Fruit fly (Drosophila melanogaster) whole organism, embryonic: ENCODE data around the gene CG6870.

Source experiments
- Antp ChIP-seq: fragments of 200-800 bp; sonication (Bioruptor generic); optimal IDR thresholded peaks from 3 replicates; lab custom pipeline; 2016; ENCODE audit warnings: missing biosample characterization, missing genetic modification characterization
- Blimp-1 ChIP-seq: fragments of 200-800 bp; sonication (Bioruptor generic); optimal IDR thresholded peaks from 3 replicates; lab custom pipeline; 2018; ENCODE audit warnings: missing biosample characterization, missing genetic modification characterization, mild to moderate bottlenecking, moderate library complexity, missing genetic modification reagents
- CG1024 ChIP-seq: fragments of 200-800 bp; sonication (Bioruptor generic); IDR thresholded peaks from 2 replicates; pipeline ENCODE4 v1.3.6; 2022; ENCODE audit warnings: missing biosample characterization, missing genetic modification characterization
- CG11504 ChIP-seq: fragments of 200-800 bp; sonication (Bioruptor generic); optimal IDR thresholded peaks from 3 replicates; lab custom pipeline; 2019; ENCODE audit warnings: missing biosample characterization, mild to moderate bottlenecking, missing genetic modification characterization, moderate library complexity
- CG13894 ChIP-seq: fragments of 200-800 bp; sonication (Bioruptor generic); optimal IDR thresholded peaks from 3 replicates; lab custom pipeline; 2018; ENCODE audit warnings: missing biosample characterization, mild to moderate bottlenecking, missing genetic modification characterization, moderate library complexity
- CG14667 ChIP-seq: fragments of 200-800 bp; sonication (Bioruptor generic); IDR thresholded peaks from 2 replicates; pipeline ENCODE4 v1.3.6; 2022; ENCODE audit warnings: missing biosample characterization, missing genetic modification characterization
- CG14710 ChIP-seq: fragments of 200-800 bp; sonication (Bioruptor generic); optimal IDR thresholded peaks from 3 replicates; lab custom pipeline; 2019; ENCODE audit warnings: missing biosample characterization, mild to moderate bottlenecking, missing genetic modification characterization, moderate library complexity
- CG1603 ChIP-seq: fragments of 200-800 bp; sonication (Bioruptor generic); optimal IDR thresholded peaks from 2 replicates; lab custom pipeline; 2019; ENCODE audit warnings: missing biosample characterization, mild to moderate bottlenecking, missing genetic modification characterization, moderate library complexity
- CG16779 ChIP-seq: fragments of 200-800 bp; sonication (Bioruptor generic); IDR thresholded peaks from 2 replicates; pipeline ENCODE4 v1.3.6; 2022; ENCODE audit warnings: missing biosample characterization, missing genetic modification characterization
- CG17361 ChIP-seq: fragments of 200-800 bp; sonication (Bioruptor generic); IDR thresholded peaks from 3 replicates; pipeline ENCODE4 v1.3.6; 2022; ENCODE audit warnings: missing biosample characterization, missing genetic modification characterization
- CG31224 ChIP-seq: fragments of 200-800 bp; sonication (Bioruptor generic); IDR thresholded peaks from 2 replicates; pipeline ENCODE4 v1.3.6; 2022; ENCODE audit warnings: missing biosample characterization, missing genetic modification characterization
- CG6272 ChIP-seq: fragments of 200-800 bp; sonication (Bioruptor generic); IDR thresholded peaks from 2 replicates; pipeline ENCODE4 v1.3.6; 2022; ENCODE audit warnings: missing biosample characterization, missing genetic modification characterization
- CG8924 ChIP-seq: fragments of 200-800 bp; optimal IDR thresholded peaks from 3 replicates; lab custom pipeline; 2019; ENCODE audit warnings: missing biosample characterization, mild to moderate bottlenecking, missing genetic modification characterization, moderate library complexity
- CG9609 ChIP-seq: fragments of 200-800 bp; sonication (Bioruptor generic); optimal IDR thresholded peaks from 3 replicates; lab custom pipeline; 2016; ENCODE audit warnings: missing biosample characterization, missing genetic modification characterization
- Camta ChIP-seq: fragments of 200-800 bp; sonication (Bioruptor generic); optimal IDR thresholded peaks from 2 replicates; lab custom pipeline; 2016; ENCODE audit warnings: missing biosample characterization, missing genetic modification characterization
- CkIIα-i1 ChIP-seq: fragments of 200-800 bp; sonication (Bioruptor generic); IDR thresholded peaks from 2 replicates; pipeline ENCODE4 v1.3.6; 2022; ENCODE audit warnings: missing biosample characterization, missing genetic modification characterization
- CrebB ChIP-seq: fragments of 200-800 bp; sonication (Bioruptor generic); optimal IDR thresholded peaks from 3 replicates; lab custom pipeline; 2018; ENCODE audit warnings: missing biosample characterization, mild to moderate bottlenecking, missing genetic modification characterization
- Dbx ChIP-seq: fragments of 200-800 bp; sonication (Bioruptor generic); IDR thresholded peaks from 3 replicates; pipeline ENCODE4 v1.3.6; 2022; ENCODE audit warnings: missing biosample characterization, missing genetic modification characterization
- Dip2 ChIP-seq: fragments of 200-800 bp; sonication (Bioruptor generic); IDR thresholded peaks from 2 replicates; pipeline ENCODE4 v1.3.6; 2022; ENCODE audit warnings: missing biosample characterization, missing genetic modification characterization
- ERR ChIP-seq: fragments of 200-800 bp; sonication (Bioruptor generic); optimal IDR thresholded peaks from 2 replicates; lab custom pipeline; 2016; ENCODE audit warnings: missing biosample characterization, missing genetic modification characterization
- Fer1 ChIP-seq: fragments of 200-800 bp; sonication (Bioruptor generic); optimal IDR thresholded peaks from 2 replicates; lab custom pipeline; 2017; ENCODE audit warnings: missing biosample characterization, mild to moderate bottlenecking, missing genetic modification characterization
- Kr ChIP-seq: fragments of 200-800 bp; sonication (Bioruptor generic); optimal IDR thresholded peaks from 2 replicates; lab custom pipeline; 2017; ENCODE audit warnings: missing biosample characterization, mild to moderate bottlenecking, missing genetic modification characterization
- Med ChIP-seq: fragments of 200-800 bp; sonication (Bioruptor generic); peaks from one replicate; lab custom pipeline; 2016; ENCODE audit warnings: missing biosample characterization, missing genetic modification characterization, mild to moderate bottlenecking, inconsistent platforms, moderate library complexity
- Oaz ChIP-seq: fragments of 200-800 bp; sonication (Bioruptor generic); IDR thresholded peaks from 2 replicates; pipeline ENCODE4 v1.3.6; 2022; ENCODE audit warnings: missing biosample characterization, missing genetic modification characterization
- Oli ChIP-seq: fragments of 200-800 bp; sonication (Bioruptor generic); optimal IDR thresholded peaks from 2 replicates; lab custom pipeline; 2018; ENCODE audit warnings: missing biosample characterization, mild to moderate bottlenecking, missing genetic modification characterization, moderate library complexity
- PHDP ChIP-seq: fragments of 200-800 bp; sonication (Bioruptor generic); optimal IDR thresholded peaks from 3 replicates; lab custom pipeline; 2018; ENCODE audit warnings: missing biosample characterization, mild to moderate bottlenecking, missing genetic modification characterization, moderate library complexity
- Pdp1 ChIP-seq, 2 experiments: fragments of 200-800 bp; sonication (Bioruptor generic); optimal IDR thresholded peaks; 3 replicates each; lab custom pipeline; 2016; ENCODE audit warnings: missing biosample characterization in 2 of 2, missing genetic modification characterization in 2 of 2, mild to moderate bottlenecking in 1 of 2, moderate library complexity in 1 of 2
- Spps ChIP-seq: fragments of 200-800 bp; sonication (Bioruptor generic); optimal IDR thresholded peaks from 2 replicates; lab custom pipeline; 2018; ENCODE audit warnings: missing biosample characterization, mild to moderate bottlenecking, missing genetic modification characterization
- Sry-δ ChIP-seq: fragments of 200-800 bp; sonication (Bioruptor generic); optimal IDR thresholded peaks from 2 replicates; lab custom pipeline; 2016; ENCODE audit warnings: missing biosample characterization, missing genetic modification characterization
- Trl ChIP-seq, 3 experiments: fragments of >200 bp in 2 of 3; fragments of 200-800 bp in 1 of 3; sonication (Bioruptor generic) in 1 of 3; optimal IDR thresholded peaks; 2 replicates in 1 of 3; 3 replicates in 2 of 3; lab custom pipeline; 2016 to 2017; ENCODE audit warnings: missing biosample characterization in 1 of 3, missing genetic modification characterization in 1 of 3
- abd-A ChIP-seq: fragments of 200-800 bp; sonication (Bioruptor generic); optimal IDR thresholded peaks from 3 replicates; lab custom pipeline; 2019; ENCODE audit warnings: missing biosample characterization, mild to moderate bottlenecking, missing genetic modification characterization, moderate library complexity
- ash1 ChIP-seq: fragments of 200-800 bp; sonication (Bioruptor generic); optimal IDR thresholded peaks from 2 replicates; lab custom pipeline; 2018; ENCODE audit warnings: missing biosample characterization, mild to moderate bottlenecking, missing genetic modification characterization
- ato ChIP-seq: fragments of 200-800 bp; sonication (Bioruptor generic); IDR thresholded peaks from 2 replicates; pipeline ENCODE4 v1.3.6; 2022; ENCODE audit warnings: missing biosample characterization, missing genetic modification characterization; ENCODE audit not compliant: partially characterized antibody
- cg ChIP-seq: fragments of 200-800 bp; sonication (Bioruptor generic); optimal IDR thresholded peaks from 3 replicates; lab custom pipeline; 2019; ENCODE audit warnings: missing biosample characterization, mild to moderate bottlenecking, missing genetic modification characterization, moderate library complexity
- ci ChIP-seq: fragments of 200-800 bp; sonication (Bioruptor generic); IDR thresholded peaks from 3 replicates; pipeline ENCODE4 v1.3.6; 2022; ENCODE audit warnings: missing biosample characterization, missing genetic modification characterization
- corto ChIP-seq: fragments of 200-800 bp; sonication (Bioruptor generic); optimal IDR thresholded peaks from 2 replicates; lab custom pipeline; 2016; ENCODE audit warnings: missing biosample characterization, mild to moderate bottlenecking, missing genetic modification characterization, moderate library complexity
- dati ChIP-seq: fragments of 200-800 bp; sonication (Bioruptor generic); IDR thresholded peaks from 2 replicates; pipeline ENCODE4 v1.3.6; 2022; ENCODE audit warnings: missing biosample characterization, missing genetic modification characterization
- ewg ChIP-seq: fragments of 200-800 bp; sonication (Bioruptor generic); optimal IDR thresholded peaks from 3 replicates; lab custom pipeline; 2017; ENCODE audit warnings: mild to moderate bottlenecking, missing biosample characterization, missing genetic modification reagents, missing genetic modification characterization
- h ChIP-seq: fragments of >200 bp; optimal IDR thresholded peaks from 2 replicates; lab custom pipeline; 2017
- kay ChIP-seq: fragments of 200-800 bp; sonication (Bioruptor generic); optimal IDR thresholded peaks from 2 replicates; lab custom pipeline; 2016; ENCODE audit warnings: missing biosample characterization, missing genetic modification characterization
- mirr ChIP-seq: fragments of 200-800 bp; sonication (Bioruptor generic); optimal IDR thresholded peaks from 3 replicates; lab custom pipeline; 2018; ENCODE audit warnings: missing biosample characterization, mild to moderate bottlenecking, missing genetic modification characterization
- p53 ChIP-seq: fragments of 200-800 bp; sonication (Bioruptor generic); optimal IDR thresholded peaks from 2 replicates; lab custom pipeline; 2016; ENCODE audit warnings: missing biosample characterization, missing genetic modification characterization
- phol ChIP-seq: fragments of 200-800 bp; sonication (Bioruptor generic); optimal IDR thresholded peaks from 3 replicates; lab custom pipeline; 2018; ENCODE audit warnings: missing biosample characterization, mild to moderate bottlenecking, missing genetic modification characterization, moderate library complexity
- scrt ChIP-seq: fragments of 200-800 bp; sonication (Bioruptor generic); optimal IDR thresholded peaks from 2 replicates; lab custom pipeline; 2018; ENCODE audit warnings: missing biosample characterization, mild to moderate bottlenecking, missing genetic modification characterization, moderate library complexity
- sqz ChIP-seq: fragments of 200-800 bp; sonication (Bioruptor generic); optimal IDR thresholded peaks from 3 replicates; lab custom pipeline; 2018; ENCODE audit warnings: missing biosample characterization, mild to moderate bottlenecking, missing genetic modification characterization
- unc-4 ChIP-seq: fragments of 200-800 bp; sonication (Bioruptor generic); IDR thresholded peaks from 2 replicates; pipeline ENCODE4 v1.3.6; 2022; ENCODE audit warnings: missing biosample characterization, missing genetic modification characterization; ENCODE audit not compliant: partially characterized antibody
- yki ChIP-seq: fragments of >200 bp; optimal IDR thresholded peaks from 3 replicates; lab custom pipeline; 2018

CG6870 gene

dm6 chr2L:17582994-17583393 is 9.1 kb downstream of the CG6870 start (continued):
- TF ChIP-seq Dip2 (GFP tag; lab: Robert Waterston, UW) (no peak), corto (GFP tag; lab: Kevin White, UChicago) (no peak), ci (GFP tag; lab: Robert Waterston, UW) (peak; percentile 57; the same call in 1 of the 3 replicates), CG17361 (GFP tag; lab: Robert Waterston, UW) (no peak), unc-4 (no peak), CG1603 (peak; percentile 79), CG14667 (no peak), kay (no peak), Sry-δ (GFP tag; lab: Kevin White, UChicago) (no peak), CrebB (tag; lab: Kevin White, UChicago) (peak; percentile 1), CkIIα-i1 (GFP tag; lab: Robert Waterston, UW) (no peak), CG8924 (tag; lab: Kevin White, UChicago) (peak; percentile 45), PHDP (tag; lab: Kevin White, UChicago) (peak; percentile 41), p53 (GFP tag; lab: Kevin White, UChicago) (no peak), CG31224 (GFP tag; lab: Robert Waterston, UW) (no peak), Antp (peak; percentile 52), ERR (GFP tag; lab: Kevin White, UChicago) (no peak), Fer1 (no peak), ato (GFP tag; lab: Robert Waterston, UW) (no peak), CG9609 (GFP tag; lab: Kevin White, UChicago) (peak; percentile 38), ash1 (no peak), Kr (GFP tag; lab: Kevin White, UChicago) (no peak), h (lab: Kevin White, UChicago) (no peak), Oli (tag; lab: Kevin White, UChicago) (peak; percentile 88), Blimp-1 (GFP tag; lab: Kevin White, UChicago) (peak; percentile 16), yki (lab: Kevin White, UChicago) (no peak)

dm6 chr2L:17574337-17574912 is 17.7 kb downstream of the CG6870 start:
- TF ChIP-seq CG6272 (GFP tag; lab: Robert Waterston, UW) (0 out of 2 replicates have a peak, but pooled peaks have one; percentile 25), phol (peak; percentile 37), abd-A (tag; lab: Kevin White, UChicago) (peak; percentile 98), sqz (peak; percentile 58), cg (GFP tag; lab: Kevin White, UChicago) (peak; percentile 66), CG11504 (tag; lab: Kevin White, UChicago) (no peak), Oaz (no peak), Spps (tag; lab: Kevin White, UChicago) (no peak), Dbx (GFP tag; lab: Robert Waterston, UW) (0 out of 3 replicates have a peak, but pooled peaks have one; percentile 32), Med (GFP tag; lab: Kevin White, UChicago) (peak; percentile 70), Camta (GFP tag; lab: Kevin White, UChicago) (no peak), CG14710 (no peak), dati (GFP tag; lab: Robert Waterston, UW) (0 out of 2 replicates have a peak, but pooled peaks have one; percentile 3), ewg (GFP tag; lab: Kevin White, UChicago) (peak; percentile 78), CG1024 (GFP tag; lab: Robert Waterston, UW) (0 out of 2 replicates have a peak, but pooled peaks have one; percentile 5), ci (GFP tag; lab: Robert Waterston, UW) (0 out of 3 replicates have a peak, but pooled peaks have one; percentile 8), CG16779 (GFP tag; lab: Robert Waterston, UW) (peak; percentile 52; the same call in 1 of the 2 replicates), Pdp1 (GFP tag; optimal IDR thresholded peaks at IDR 0.05; lab: Kevin White, UChicago) (no peak), CG13894 (tag; lab: Kevin White, UChicago) (peak; percentile 34), mirr (peak; percentile 41), scrt (GFP tag; lab: Kevin White, UChicago) (peak; percentile 73), Trl (optimal IDR thresholded peaks at IDR 0.05; lab: Kevin White, UChicago) (peak in 1 of 2 experiments; percentile 18), Trl (GFP tag; optimal IDR thresholded peaks at IDR 0.05; lab: Kevin White, UChicago) (no peak)
- TF ChIP-seq, all 482 proteins: peak for 16
